Worm (Caenorhabditis elegans) whole organism, early embryonic: ENCODE measurements around the gene Y105C5A.10.
"Not testable (repeated sequence)": the region's sequence is repeated elsewhere in the genome, so short reads cannot be mapped to it uniquely, and the experiment has no call there.

ENCODE experiments used
- ceh-13 ChIP-seq: fragments of 200-800 bp; sonication (Bioruptor generic); optimal IDR thresholded peaks from 2 replicates; lab custom pipeline; 2018; ENCODE audit warnings: mild to moderate bottlenecking, missing genetic modification characterization, missing compliant biosample characterization
- hnd-1 ChIP-seq: sonication (generic microtip); optimal IDR thresholded peaks from 2 replicates; lab custom pipeline; 2016; ENCODE audit warnings: missing genetic modification characterization, missing compliant biosample characterization
- scrt-1 ChIP-seq: fragments of 200-800 bp; sonication (Bioruptor generic); IDR thresholded peaks from 2 replicates; pipeline ENCODE4 v1.3.6; 2022; ENCODE audit warnings: missing genetic modification characterization, missing compliant biosample characterization

DNA sequence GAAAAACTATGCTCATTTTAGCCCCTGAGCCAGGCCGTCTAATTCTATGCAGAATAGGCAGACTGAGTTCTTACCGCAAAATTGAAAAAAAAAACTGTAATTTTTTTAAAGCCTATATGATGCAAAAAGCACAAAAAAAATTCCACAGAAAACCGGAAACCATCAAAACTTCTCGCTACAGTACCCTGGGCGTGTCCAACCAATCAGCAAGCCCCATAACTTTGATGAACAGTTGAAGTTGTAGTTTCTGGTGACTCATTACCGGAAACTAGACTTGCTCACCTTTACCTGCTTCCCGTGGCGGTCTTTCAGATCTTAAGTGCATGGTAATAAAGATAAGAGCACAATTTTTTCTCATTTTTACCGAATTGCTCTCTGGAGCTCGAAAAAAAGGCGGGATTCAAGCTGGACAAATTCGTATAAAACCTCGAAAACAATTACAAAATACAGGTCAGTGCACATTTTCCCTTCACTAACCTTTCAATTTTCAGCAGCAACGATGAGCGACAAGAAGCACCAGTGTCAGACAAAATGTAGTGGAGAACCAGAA lies 1.2 kb upstream of the Y105C5A.10 start, which contains the start of gene Y105C5A.1274:
- TF ChIP-seq ceh-13 (GFP tag; lab: Kevin White, UChicago); hnd-1 (tag; lab: Kevin White, UChicago); scrt-1 (GFP tag; lab: Robert Waterston, UW): not testable (repeated sequence)
